Fruit fly (Drosophila melanogaster) ovary, adult (tissue): ENCODE measurements around the gene CG7806.

Source experiments
- CG17801 ChIP-seq: fragments of 200-800 bp; optimal IDR thresholded peaks from 2 replicates; lab custom pipeline; 2019; ENCODE audit warnings: missing biosample characterization, mild to moderate bottlenecking, missing genetic modification characterization, moderate library complexity; ENCODE audit not compliant: partially characterized antibody

The CG7806 gene

DNA sequence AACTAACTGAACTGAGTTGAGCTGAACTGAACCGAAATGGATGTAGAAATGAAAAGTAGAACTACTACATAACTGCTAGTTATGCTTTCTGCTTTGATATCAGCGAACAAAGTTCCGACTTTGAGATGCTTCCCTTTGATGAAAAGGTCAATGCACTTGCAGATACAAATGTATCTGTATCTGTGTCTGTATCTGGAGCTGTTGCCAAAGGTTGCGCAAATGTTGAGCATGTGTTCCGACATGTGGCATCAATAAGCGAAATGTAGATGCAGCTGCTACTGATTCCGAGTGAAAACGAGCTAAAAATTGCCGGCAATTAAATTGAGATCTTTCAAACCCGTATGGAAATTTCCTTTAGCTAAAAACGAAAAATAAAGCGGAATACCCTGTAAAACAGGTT, 24.6 kb upstream of the CG7806 start:
- TF ChIP-seq CG17801 (GFP tag; lab: Kevin White, UChicago), result no peak

DNA sequence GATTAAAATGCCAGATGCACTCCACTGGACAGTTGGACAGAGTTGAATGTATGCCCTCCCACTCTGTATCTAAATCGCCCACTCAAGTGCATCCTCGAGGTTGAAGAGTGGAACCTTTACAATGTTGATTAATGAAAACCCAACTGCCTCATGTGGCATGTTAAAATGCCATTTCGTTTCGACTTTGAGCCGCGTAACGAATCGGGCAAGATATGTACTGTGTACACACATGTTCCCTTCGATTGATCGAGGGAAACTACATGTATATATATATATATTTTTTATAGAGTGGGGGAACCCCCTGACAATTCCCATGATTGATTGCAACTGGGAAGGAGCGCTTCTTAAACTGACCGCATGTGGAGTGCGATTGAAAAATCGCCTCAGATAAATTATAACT, 23.1 kb upstream of the CG7806 start:
- no peak for TF ChIP-seq CG17801 (GFP tag; lab: Kevin White, UChicago)

DNA sequence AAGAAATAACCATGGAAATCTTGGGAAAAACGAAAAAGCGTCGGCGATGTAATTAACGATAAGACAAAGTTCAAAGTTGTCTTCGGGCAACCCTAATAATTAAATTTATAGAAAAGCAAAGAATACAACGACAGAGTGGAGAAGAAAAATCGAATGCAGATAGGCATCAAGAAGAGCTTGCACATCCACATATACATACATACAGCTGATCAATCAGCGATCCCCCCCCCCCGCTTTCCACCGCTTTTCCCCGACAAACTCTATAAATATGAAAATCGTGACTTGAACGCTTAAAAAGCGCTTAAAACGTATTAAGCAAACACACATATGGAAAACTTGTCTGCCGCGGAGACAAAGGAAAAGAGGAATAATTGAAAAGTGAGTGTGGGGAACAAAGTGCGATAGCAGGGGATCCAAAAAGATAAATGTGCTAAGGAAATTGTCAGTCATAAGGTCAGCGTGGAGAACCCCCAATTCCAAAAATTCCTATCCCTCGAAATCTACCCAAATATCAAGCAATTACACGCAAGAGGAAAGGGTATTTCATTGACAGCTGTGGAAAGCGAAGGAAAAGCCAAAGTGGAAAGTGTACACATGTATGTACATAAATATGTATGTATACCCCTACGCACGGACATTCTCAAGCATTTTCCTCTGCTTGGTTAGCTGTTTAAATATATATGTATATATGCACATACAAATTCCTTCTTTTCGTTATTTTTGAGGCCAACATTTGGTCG, 21.7 kb upstream of the CG7806 start:
- TF ChIP-seq CG17801 (GFP tag; lab: Kevin White, UChicago), result no peak

DNA sequence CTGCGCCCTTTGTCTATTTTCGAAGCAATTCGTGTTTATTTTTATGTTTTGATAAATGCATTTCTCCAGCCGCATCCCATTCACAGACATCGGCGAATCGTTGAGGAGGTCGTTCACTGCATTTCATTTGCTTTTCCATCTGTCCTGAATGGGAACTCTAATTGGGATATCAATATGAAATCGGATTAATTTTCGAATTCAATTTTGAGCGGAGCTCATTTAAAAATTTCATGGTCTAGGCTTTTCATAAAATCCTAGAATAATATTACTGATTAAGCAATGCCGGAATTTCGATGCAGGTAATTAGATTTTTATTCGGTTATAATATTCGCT, 21.1 kb upstream of the CG7806 start:
- TF ChIP-seq CG17801 (GFP tag; lab: Kevin White, UChicago), result no peak

DNA sequence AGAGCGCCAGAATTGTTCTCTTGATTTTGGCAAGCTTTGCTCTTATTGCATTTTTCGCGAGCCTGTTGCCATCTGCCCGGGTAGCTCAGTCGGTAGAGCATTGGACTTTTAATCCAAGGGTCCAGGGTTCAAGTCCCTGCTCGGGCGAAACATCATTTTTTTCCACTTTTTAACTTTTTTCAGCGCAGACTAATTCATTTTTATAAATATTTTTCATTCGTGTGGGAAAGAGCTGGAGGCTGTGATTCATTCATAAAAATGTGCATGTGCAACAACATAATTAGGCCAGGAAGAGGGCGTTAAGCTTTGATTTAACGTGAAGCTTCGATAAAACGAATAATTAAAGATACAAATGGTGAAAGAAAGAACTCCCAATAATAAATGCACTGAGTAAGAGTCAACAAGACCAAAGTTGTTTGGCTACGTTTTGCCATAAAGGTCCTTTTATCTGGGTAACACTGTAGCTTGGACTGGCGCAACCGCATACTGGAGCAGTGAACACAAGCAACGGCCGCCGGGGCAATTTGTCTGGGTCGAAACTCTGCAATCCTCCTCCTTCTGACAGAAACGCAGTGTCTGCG, 20.5 kb upstream of the CG7806 start:
- TF ChIP-seq CG17801 (GFP tag; lab: Kevin White, UChicago), result no peak

DNA sequence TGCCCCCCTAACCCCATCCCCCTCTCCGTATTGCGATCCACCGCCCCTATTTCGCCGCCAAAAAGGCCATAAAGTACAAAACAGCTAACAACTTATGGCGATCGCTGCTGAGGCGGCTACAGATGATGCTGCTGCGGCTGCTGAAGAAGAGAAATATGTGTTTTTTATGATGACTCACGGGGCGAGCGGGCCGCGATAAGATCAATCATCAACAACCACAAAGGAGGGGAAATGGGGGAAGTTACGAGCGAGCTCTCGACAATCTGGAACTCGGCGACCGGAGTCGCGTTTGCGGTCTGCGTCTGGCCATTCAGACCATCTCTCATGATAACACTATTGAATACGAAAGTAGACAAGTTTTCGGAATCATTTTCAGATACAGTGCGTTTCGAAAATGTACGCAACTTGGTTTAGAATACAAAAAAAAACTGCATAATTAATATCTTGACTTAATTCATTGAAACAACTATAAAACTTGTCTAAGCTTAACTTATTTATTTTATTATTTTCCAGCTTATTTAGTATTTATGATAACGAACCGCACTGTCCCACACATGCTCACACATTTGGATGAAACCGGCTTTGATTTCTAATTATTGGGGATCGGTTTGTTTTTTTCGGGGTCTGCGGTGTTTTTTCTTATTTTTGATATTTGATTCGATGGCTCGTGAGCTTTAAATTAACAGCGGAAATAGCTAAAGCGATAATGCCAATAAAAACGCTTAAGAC, 18.9 kb upstream of the CG7806 start:
- no peak for TF ChIP-seq CG17801 (GFP tag; lab: Kevin White, UChicago)

DNA sequence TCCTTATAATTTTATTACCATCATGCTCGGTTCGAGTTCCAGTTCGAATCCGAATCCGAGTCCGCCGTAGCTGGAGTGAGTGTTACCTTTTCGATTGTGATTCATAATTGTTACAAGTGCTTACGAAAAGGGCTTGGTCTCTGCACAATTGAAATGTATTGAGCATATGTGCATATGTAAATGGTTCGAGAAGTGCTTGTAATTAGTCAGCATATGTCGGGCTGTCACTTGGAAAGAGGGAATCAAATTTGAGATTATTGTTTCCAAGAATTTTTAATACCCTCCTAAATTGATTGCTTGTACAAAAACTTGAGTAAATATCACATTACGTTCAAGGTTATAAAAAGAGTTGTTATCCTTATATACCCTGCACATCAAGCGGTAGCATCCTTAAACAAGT, 17.8 kb upstream of the CG7806 start:
- TF ChIP-seq CG17801 (GFP tag; lab: Kevin White, UChicago), result no peak

DNA sequence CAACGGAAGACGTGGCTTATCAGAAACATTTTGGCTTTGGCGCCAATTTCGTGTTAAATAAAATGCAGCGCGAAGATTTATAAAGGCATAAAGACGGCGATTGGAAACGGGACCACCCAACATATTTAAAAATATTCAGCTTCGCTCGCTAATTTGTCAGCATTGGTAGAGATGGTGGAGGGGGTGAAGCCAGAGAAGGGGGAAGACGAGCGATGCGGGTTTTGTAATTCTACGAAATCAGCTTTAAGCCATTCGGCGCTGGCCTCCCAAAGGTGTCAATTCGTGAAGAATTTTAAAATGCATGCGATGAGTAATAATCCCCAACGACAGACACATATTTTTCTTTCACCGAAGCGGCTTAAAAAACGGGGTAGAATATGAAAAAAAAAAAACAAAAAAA, 17.2 kb upstream of the CG7806 start:
- TF ChIP-seq CG17801 (GFP tag; lab: Kevin White, UChicago), result no peak

DNA sequence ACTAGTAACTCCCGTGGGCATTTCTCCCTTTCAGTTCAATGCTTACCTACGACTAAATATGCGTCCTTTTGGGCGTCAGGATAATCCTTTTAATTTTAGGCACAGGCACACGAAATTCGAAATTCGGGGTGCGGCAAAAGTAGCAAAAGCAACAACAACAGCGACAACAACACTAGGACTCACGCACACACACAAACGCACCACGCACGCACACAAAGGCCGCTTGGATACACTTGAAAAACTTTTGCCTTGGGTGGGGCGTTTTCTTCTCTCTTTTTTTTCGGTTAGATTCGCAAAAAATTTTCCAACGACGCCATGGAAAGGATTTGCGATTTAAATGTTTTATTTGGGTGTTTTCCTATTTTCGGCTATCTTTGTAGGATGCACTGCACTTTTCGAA, 14.8 kb upstream of the CG7806 start:
- no peak for TF ChIP-seq CG17801 (GFP tag; lab: Kevin White, UChicago)

DNA sequence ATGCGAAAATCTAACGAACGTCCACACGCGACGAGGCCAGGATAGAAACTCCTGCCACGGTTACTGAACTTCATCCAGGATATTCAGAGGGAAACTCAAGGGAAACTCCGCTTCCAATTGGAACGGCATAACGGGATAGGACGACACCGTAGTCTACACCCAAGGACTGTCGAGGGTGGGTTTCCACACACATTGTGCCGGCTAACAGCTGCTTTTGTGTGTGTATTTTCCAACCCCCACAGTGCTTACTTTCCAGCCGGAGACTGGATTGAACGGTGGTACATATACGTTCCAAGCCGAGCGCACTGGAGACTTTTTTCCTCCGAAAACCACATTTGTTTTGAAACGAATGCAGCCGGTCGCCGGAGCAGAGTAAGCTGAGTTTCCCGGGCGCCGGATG, 14.1 kb upstream of the CG7806 start:
- no peak for TF ChIP-seq CG17801 (GFP tag; lab: Kevin White, UChicago)

DNA sequence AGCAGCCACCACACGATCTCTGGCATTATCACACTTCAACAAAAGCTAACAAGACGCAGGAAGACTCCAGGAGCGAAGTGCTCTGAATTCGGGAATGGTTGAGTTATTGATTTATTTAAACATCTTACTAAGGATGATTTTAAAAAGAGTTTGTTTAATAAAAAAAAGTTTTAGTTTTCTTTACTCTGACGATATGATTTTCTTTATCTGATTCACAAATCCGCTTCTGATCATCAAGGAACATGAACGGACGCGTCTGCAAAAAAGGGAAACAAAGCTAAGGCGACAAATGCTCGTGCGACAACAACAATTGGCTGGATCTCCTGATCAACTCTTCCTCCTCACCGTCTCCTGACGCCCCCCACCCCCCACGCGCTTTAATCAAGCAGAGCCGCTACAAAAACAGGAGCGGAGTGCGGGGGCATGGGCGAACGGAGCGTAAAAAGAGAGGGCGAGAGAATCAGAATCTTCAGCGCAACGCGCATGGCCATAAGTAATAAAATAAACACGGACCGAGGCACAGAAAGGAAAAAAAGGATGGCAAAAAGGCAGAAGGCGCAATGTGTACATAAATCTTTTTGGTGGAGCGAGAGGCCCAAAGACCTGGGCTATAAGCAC, 11.9 kb upstream of the CG7806 start:
- peak; percentile 52 for TF ChIP-seq CG17801 (GFP tag; lab: Kevin White, UChicago)

DNA sequence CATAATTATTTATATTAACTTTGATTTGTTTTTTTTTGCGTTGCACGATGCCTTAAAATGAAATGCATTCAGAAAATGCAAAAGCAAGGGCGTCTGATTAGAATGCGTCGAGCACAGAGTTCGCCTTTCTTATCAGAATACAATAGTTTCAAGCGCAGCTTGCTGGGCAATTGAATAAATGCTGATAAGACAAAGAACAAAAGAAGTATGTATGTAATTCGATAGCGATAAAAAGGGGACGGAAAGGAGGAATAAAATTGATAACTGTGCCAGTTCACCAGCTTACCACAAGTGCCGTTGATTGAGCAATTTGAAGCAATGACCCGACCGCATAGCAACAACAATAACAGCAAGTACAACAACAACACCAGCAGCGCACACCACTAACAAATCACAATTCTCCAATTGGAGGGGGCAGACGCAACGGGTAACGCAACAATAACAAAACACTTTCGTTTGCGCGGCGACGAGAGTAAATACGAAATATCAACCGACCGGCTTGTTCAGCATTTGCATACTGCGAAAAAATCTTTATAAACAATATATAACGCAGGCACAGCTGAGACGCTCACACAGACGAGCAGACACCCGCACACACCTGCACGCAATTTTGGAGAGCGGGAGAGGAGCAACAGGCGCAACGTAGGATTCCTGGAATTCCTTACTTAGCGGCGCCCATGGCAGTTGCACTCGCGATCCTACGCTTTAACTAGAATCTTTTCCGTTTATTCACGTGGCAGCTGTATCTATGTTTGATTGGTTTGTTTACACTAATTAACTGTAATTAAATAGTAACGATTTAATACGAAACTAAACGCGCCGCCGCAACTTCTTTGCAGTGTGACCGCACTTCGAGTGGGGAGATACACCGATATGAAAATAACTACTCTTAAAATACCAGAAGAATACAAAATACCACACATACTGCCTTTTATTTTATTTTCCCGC, 10.7 kb upstream of the CG7806 start, which contains the start of gene Btk:
Btk (minus strand) TSS at position 860 of the 948 bp plus-strand sequence.
- TF ChIP-seq CG17801 (GFP tag; lab: Kevin White, UChicago), result no peak

DNA sequence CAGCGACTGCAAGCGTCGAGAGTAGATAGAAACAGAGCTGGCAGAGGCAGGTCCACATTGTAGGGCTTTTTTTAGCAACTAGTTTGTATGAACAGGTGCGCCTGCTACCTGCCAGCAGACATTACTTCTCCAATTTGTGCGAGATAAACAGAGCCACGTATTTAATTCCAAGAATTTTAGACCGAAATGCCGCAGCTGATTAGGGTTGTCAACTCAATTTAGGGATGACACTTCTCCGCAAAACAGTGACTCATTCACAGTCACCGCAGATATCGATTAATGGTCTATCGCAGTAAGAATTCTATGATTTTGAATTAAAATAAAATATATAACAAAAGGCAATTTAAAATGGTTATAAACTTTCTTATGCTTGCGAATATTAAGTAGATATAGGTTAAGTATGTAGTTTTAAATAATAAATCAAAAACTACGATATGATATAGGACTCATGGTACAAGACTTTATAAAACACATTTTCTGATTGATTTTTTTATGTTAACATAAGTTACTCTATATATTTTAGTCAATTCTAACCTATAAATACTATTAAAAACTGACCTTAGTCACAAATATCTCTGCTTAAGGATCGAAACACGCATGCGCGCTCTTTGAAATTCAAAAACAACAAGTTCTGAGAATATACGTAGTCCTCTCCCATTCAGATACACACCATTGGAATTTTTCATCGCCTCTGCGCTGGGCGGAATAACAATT, 8.3 kb upstream of the CG7806 start, which contains the start of the genes wol and Scgalpha:
wol (minus strand) TSS at position 220 of the 714 bp plus-strand sequence.
Scgalpha (plus strand) TSS at position 664 of the 714 bp plus-strand sequence.
- TF ChIP-seq CG17801 (GFP tag; lab: Kevin White, UChicago), result no peak
